Worm (Caenorhabditis elegans) whole organism, young adult: Measurements from ENCODE around the gene str-140.

Experiments
- B0261.1 ChIP-seq: sonication (generic microtip); optimal IDR thresholded peaks from 2 replicates; lab custom pipeline; 2016; ENCODE audit warnings: mild to moderate bottlenecking, missing genetic modification characterization, moderate library complexity, missing compliant biosample characterization
- F37B4.10 ChIP-seq: fragments of 200-800 bp; sonication (Bioruptor generic); IDR thresholded peaks from 2 replicates; pipeline ENCODE4 v1.3.6; 2022; ENCODE audit warnings: missing genetic modification characterization, missing compliant biosample characterization
- K12H6.12 ChIP-seq: fragments of 200-800 bp; sonication (Bioruptor generic); optimal IDR thresholded peaks from 2 replicates; lab custom pipeline; 2018; ENCODE audit warnings: mild to moderate bottlenecking, missing genetic modification characterization, missing compliant biosample characterization
- T07F8.4 ChIP-seq: sonication (generic microtip); optimal IDR thresholded peaks from 2 replicates; lab custom pipeline; 2016; ENCODE audit warnings: mild to moderate bottlenecking, missing genetic modification characterization, moderate library complexity, missing compliant biosample characterization
- Y67H2A.10 ChIP-seq: fragments of 200-800 bp; sonication (Bioruptor generic); conservative IDR thresholded peaks from 2 replicates; pipeline ENCODE4 v1.3.6; 2022; ENCODE audit warnings: missing genetic modification reagents, missing genetic modification characterization, missing compliant biosample characterization
- Y95B8A.8 ChIP-seq: fragments of 200-800 bp; sonication (Bioruptor generic); IDR thresholded peaks from 2 replicates; pipeline ENCODE4 v1.3.6; 2022; ENCODE audit warnings: missing genetic modification reagents, missing genetic modification characterization, missing compliant biosample characterization
- attf-6 ChIP-seq: fragments of 200-800 bp; sonication (Bioruptor generic); IDR thresholded peaks from 2 replicates; pipeline ENCODE4 v1.3.6; 2022; ENCODE audit warnings: missing genetic modification reagents, missing genetic modification characterization, missing compliant biosample characterization
- bed-2 ChIP-seq: fragments of 200-800 bp; sonication (Bioruptor generic); IDR thresholded peaks from 2 replicates; pipeline ENCODE4 v1.3.6; 2022; ENCODE audit warnings: missing genetic modification reagents, missing genetic modification characterization, missing compliant biosample characterization
- cebp-1 ChIP-seq, 2 experiments: fragments of 200-800 bp in 1 of 2; sonication (Bioruptor generic) in 1 of 2; sonication (generic microtip) in 1 of 2; IDR thresholded peaks in 1 of 2; optimal IDR thresholded peaks in 1 of 2; 2 replicates each; pipeline versions ENCODE4 v1.3.6 to Lab custom; 2017 to 2022; ENCODE audit warnings: missing compliant biosample characterization in 2 of 2, missing genetic modification characterization in 2 of 2, mild to moderate bottlenecking in 1 of 2, missing genetic modification reagents in 1 of 2, moderate library complexity in 1 of 2
- cebp-2 ChIP-seq: fragments of 200-800 bp; sonication (Bioruptor generic); IDR thresholded peaks from 2 replicates; pipeline ENCODE4 v1.3.6; 2022; ENCODE audit warnings: missing genetic modification characterization, missing compliant biosample characterization
- ceh-27 ChIP-seq: fragments of 200-800 bp; sonication (Bioruptor generic); optimal IDR thresholded peaks from 2 replicates; lab custom pipeline; 2018; ENCODE audit warnings: mild to moderate bottlenecking, missing genetic modification characterization, moderate library complexity, missing compliant biosample characterization
- ceh-79 ChIP-seq: sonication (generic microtip); optimal IDR thresholded peaks from 2 replicates; lab custom pipeline; 2017; ENCODE audit warnings: mild to moderate bottlenecking, missing genetic modification characterization, missing compliant biosample characterization
- dox-1 ChIP-seq: fragments of 200-800 bp; sonication (Bioruptor generic); IDR thresholded peaks from 2 replicates; pipeline ENCODE4 v1.3.6; 2022; ENCODE audit warnings: missing genetic modification reagents, missing genetic modification characterization, missing compliant biosample characterization
- egrh-3 ChIP-seq: fragments of 200-800 bp; sonication (Bioruptor generic); IDR thresholded peaks from 2 replicates; pipeline ENCODE4 v1.3.6; 2022; ENCODE audit warnings: missing genetic modification reagents, missing genetic modification characterization, missing compliant biosample characterization
- hmg-1.2 ChIP-seq: fragments of 200-800 bp; sonication (Bioruptor generic); IDR thresholded peaks from 2 replicates; pipeline ENCODE4 v1.3.6; 2022; ENCODE audit warnings: missing genetic modification reagents, missing genetic modification characterization, missing compliant biosample characterization
- lin-54 ChIP-seq: fragments of 200-800 bp; sonication (Bioruptor generic); optimal IDR thresholded peaks from 2 replicates; lab custom pipeline; 2018; ENCODE audit warnings: mild to moderate bottlenecking, missing genetic modification characterization, missing compliant biosample characterization
- lir-1 ChIP-seq: fragments of 200-800 bp; sonication (Bioruptor generic); conservative IDR thresholded peaks from 2 replicates; pipeline ENCODE4 v1.3.6; 2022; ENCODE audit warnings: missing genetic modification reagents, missing genetic modification characterization, missing compliant biosample characterization
- lsl-1 ChIP-seq: fragments of 200-800 bp; sonication (Bioruptor generic); optimal IDR thresholded peaks from 2 replicates; lab custom pipeline; 2018; ENCODE audit warnings: mild to moderate bottlenecking, missing genetic modification characterization, moderate library complexity, missing compliant biosample characterization
- madf-10 ChIP-seq: sonication (generic microtip); optimal IDR thresholded peaks from 2 replicates; lab custom pipeline; 2016; ENCODE audit warnings: mild to moderate bottlenecking, missing genetic modification characterization, missing compliant biosample characterization
- mcd-1 ChIP-seq: fragments of 200-800 bp; sonication (Bioruptor generic); IDR thresholded peaks from 2 replicates; pipeline ENCODE4 v1.3.6; 2022; ENCODE audit warnings: missing genetic modification reagents, missing genetic modification characterization, missing compliant biosample characterization
- nhr-80 ChIP-seq: sonication (generic microtip); optimal IDR thresholded peaks from 2 replicates; lab custom pipeline; 2016; ENCODE audit warnings: missing genetic modification characterization, missing compliant biosample characterization
- tbx-9 ChIP-seq: sonication (generic microtip); optimal IDR thresholded peaks from 2 replicates; lab custom pipeline; 2016; ENCODE audit warnings: borderline replicate concordance, missing genetic modification characterization, inconsistent platforms, missing compliant biosample characterization
- xnd-1 ChIP-seq: sonication (generic microtip); optimal IDR thresholded peaks from 2 replicates; lab custom pipeline; 2016; ENCODE audit warnings: missing genotype, missing genetic modification reagents, missing genetic modification characterization, missing compliant biosample characterization
- zim-3 ChIP-seq: sonication (generic microtip); optimal IDR thresholded peaks from 2 replicates; lab custom pipeline; 2017; ENCODE audit warnings: mild to moderate bottlenecking, missing genetic modification characterization, moderate library complexity, missing compliant biosample characterization

Gene str-140

DNA sequence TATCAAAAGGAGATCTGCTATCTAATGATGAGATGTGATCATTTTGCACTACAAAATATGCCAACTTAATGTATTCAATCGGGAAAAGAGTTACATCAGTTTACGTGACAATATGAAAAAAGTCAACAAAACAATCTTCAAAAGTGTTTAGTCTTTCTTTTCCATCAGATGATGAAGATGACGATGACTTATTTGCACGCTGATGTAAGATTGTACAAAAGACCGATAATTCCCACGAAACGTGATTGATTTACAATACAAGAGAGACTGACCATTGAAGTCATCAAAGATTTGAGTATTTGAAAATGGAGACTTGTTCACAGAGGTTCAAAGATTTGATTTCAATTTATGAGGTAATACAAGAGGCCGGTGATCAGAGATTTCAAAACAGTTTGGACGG is 42.4 kb downstream of the str-140 start:
- no peak for TF ChIP-seq ceh-79 (tag; lab: Kevin White, UChicago)
- no peak for TF ChIP-seq zim-3 (tag; lab: Kevin White, UChicago)
- TF ChIP-seq F37B4.10 (GFP tag; lab: Robert Waterston, UW), result no peak
- TF ChIP-seq Y95B8A.8, result no peak
- no peak for TF ChIP-seq cebp-1 (GFP tag; IDR thresholded peaks at IDR 0.05; lab: Robert Waterston, UW)
- TF ChIP-seq cebp-1 (tag; optimal IDR thresholded peaks at IDR 0.05; lab: Kevin White, UChicago), result no peak
- no peak for TF ChIP-seq egrh-3
- TF ChIP-seq K12H6.12 (tag; lab: Kevin White, UChicago), result no peak
- TF ChIP-seq T07F8.4 (tag; lab: Kevin White, UChicago), result no peak
- TF ChIP-seq Y67H2A.10, result no peak

DNA sequence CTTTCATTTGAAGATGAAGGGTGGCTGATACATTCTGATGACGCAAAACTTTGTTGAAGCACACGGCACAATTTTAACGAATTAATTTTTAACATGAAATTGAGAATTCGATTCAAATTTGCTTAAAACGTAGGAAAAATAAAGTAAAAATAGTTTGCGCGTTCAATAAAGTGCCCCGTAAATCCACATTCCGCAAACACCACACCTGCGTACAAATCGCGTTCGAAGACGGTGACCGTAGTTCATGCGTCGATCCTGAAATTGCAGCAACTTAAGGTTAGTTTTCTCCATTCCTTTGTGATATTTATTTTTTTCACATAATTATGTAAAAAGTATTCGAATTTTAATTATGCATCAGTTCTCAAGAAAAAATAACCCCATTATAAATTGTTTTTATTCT is 42.9 kb downstream of the str-140 start, which contains the start of gene F43H9.3:
TSS of gene F43H9.3 (minus strand) at position 189 of the 400 bp plus-strand sequence.
- TF ChIP-seq lsl-1 (GFP tag; lab: Kevin White, UChicago), result peak; percentile 27
- no peak for TF ChIP-seq cebp-2 (GFP tag; lab: Robert Waterston, UW)

DNA sequence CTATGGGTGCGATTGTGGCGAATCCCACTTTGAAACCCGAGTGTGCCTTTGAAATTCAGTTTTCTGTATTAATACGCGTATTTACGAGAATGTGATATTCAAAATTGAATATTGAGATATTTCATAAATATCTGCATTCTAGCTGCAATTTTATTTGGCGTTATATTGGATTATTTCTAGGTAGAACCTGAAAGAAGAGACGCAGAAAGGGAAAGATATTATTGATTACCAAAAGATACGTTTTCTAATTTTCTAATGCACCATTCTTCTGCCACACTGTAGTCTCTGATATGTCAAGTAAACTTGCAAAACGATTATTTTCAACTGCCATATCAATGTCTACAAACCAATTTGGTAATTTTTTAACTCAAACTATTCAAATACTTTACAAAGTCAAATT is 45.7 kb downstream of the str-140 start, which contains the start of gene ech-3:
TSS of gene ech-3 (plus strand) at position 178 of the 400 bp plus-strand sequence.
- TF ChIP-seq hmg-1.2 (GFP tag; lab: Robert Waterston, UW) (peak; percentile 30; the same call in 1 of the 2 replicates), attf-6 (GFP tag; lab: Robert Waterston, UW) (no peak)

DNA sequence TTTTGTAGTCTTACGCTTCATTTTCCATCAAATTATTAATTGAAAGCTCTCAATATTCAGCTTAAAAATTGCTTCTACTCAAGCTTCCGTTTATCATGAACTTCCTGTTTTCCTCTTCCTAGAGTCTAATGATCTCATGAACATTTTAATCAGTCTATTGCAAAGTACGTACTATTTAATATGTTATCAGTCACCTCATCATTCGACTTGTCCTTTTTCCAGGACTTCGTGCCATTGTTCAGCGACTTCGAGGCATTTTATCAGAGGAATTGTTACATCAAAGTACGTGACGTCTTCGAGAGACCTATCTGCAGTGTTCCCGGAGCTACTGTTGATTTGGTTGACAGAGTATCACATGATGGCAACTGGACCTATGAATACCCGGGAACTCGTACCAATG is 47.9 kb downstream of the str-140 start:
- no peak for TF ChIP-seq Y67H2A.10
- no peak for TF ChIP-seq lsl-1 (GFP tag; lab: Kevin White, UChicago)
- no peak for TF ChIP-seq ceh-79 (tag; lab: Kevin White, UChicago)
- peak; percentile 60 for TF ChIP-seq nhr-80 (tag; lab: Kevin White, UChicago)
- TF ChIP-seq bed-2 (GFP tag; lab: Robert Waterston, UW), result no peak
- TF ChIP-seq madf-10 (tag; lab: Kevin White, UChicago), result no peak
- no peak for TF ChIP-seq ceh-27 (GFP tag; lab: Kevin White, UChicago)

DNA sequence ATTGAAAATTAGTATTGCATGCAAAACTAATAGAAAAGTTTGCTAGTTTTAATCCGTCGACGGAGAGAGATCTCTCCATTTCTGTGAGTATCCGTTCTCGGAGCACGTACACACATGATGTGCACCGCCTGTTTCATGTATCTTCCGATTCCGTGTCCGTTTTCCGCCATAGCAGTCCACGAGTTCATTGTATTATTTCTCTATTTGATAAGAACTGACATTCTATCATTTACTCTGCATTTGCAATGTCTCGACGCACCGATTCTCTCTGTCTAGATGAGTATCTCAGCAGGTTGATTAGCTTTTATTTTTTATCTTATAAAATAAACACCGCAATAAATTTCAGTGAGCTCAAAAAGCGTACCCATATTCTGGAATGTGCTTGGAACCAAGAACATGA is 48.8 kb downstream of the str-140 start:
- TF ChIP-seq nhr-80 (tag; lab: Kevin White, UChicago) (peak; percentile 57), xnd-1 (no peak)

DNA sequence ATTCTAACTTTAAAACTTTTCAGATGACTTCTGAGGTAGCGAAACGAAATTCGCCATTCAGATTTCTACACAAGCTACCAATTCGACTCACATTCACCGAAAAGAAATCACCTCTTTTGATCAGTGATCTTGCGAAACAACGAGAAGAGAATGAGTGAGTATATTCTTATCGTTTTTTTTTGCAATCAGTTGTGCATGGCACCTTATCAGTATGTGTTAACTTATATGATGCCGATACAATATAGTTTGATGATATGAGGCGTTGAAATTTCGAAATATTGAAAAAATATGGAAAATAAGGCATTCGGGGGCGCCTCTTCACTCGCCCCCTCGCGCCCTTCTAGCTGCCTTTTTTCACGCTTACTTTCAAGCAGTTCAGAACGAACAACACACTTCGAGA is 49.8 kb downstream of the str-140 start:
- TF ChIP-seq cebp-1 (GFP tag; IDR thresholded peaks at IDR 0.05; lab: Robert Waterston, UW), result peak; percentile 56; the same call in 1 of the 2 replicates
- peak; percentile 72 for TF ChIP-seq cebp-1 (tag; optimal IDR thresholded peaks at IDR 0.05; lab: Kevin White, UChicago)
- 0 out of 2 replicates have a peak, but pooled peaks have one; percentile 19 for TF ChIP-seq dox-1 (GFP tag; lab: Robert Waterston, UW)
- peak; percentile 84 for TF ChIP-seq nhr-80 (tag; lab: Kevin White, UChicago)
- no peak for TF ChIP-seq egrh-3

DNA sequence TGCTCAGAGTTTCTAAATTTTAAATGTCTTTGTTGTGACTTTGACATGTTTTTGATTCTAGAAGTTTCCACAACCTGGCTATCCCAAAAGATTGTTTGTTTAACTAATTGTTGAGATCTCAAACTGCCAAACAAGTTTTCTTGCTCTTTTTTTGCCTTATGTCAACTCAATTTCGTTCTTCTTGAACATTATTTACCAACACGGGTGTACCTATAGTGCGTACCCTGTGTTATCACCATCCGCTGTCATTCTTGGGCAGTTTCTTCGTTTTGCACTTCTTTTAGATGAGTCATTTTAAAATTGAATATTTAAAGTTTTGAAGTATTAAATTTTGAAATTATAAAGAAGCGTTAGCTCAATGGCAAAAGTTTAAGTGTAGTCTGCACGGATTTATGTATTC is 50.8 kb downstream of the str-140 start, which contains the start of gene sptl-2:
TSS of gene sptl-2 (plus strand) at position 280 of the 400 bp plus-strand sequence.
- TF ChIP-seq tbx-9 (tag; lab: Kevin White, UChicago), result no peak
- TF ChIP-seq mcd-1 (GFP tag; lab: Robert Waterston, UW), result no peak
- TF ChIP-seq lin-54, result no peak
- peak; percentile 31 for TF ChIP-seq nhr-80 (tag; lab: Kevin White, UChicago)
- no peak for TF ChIP-seq B0261.1
- TF ChIP-seq lir-1 (GFP tag; lab: Robert Waterston, UW), result no peak
